Worm (Caenorhabditis elegans) whole organism, late embryonic: ENCODE data around the gene lir-2.

Source experiments
- C08G9.2 ChIP-seq: sonication (generic microtip); optimal IDR thresholded peaks from 2 replicates; lab custom pipeline; 2016; ENCODE audit warnings: mild to moderate bottlenecking, missing genetic modification characterization, moderate library complexity, missing compliant biosample characterization
- K09A11.1 ChIP-seq: sonication (generic microtip); optimal IDR thresholded peaks from 2 replicates; lab custom pipeline; 2017; ENCODE audit warnings: antibody characterized with exemption, mild to moderate bottlenecking, missing genetic modification characterization, missing compliant biosample characterization; ENCODE audit not compliant: insufficient read depth
- ahr-1 ChIP-seq: sonication (generic microtip); optimal IDR thresholded peaks from 2 replicates; lab custom pipeline; 2016; ENCODE audit warnings: missing genetic modification characterization, missing compliant biosample characterization
- ceh-19 ChIP-seq: fragments of 200-800 bp; sonication (Bioruptor generic); optimal IDR thresholded peaks from 2 replicates; lab custom pipeline; 2018; ENCODE audit warnings: mild to moderate bottlenecking, missing genetic modification characterization, missing compliant biosample characterization
- ceh-2 ChIP-seq: sonication (generic microtip); optimal IDR thresholded peaks from 2 replicates; lab custom pipeline; 2016; ENCODE audit warnings: missing genotype, missing genetic modification characterization, missing compliant biosample characterization
- ceh-22 ChIP-seq: sonication (generic microtip); optimal IDR thresholded peaks from 2 replicates; lab custom pipeline; 2017; ENCODE audit warnings: missing biosample characterization, missing genetic modification characterization
- ceh-24 ChIP-seq: sonication (generic microtip); optimal IDR thresholded peaks from 2 replicates; lab custom pipeline; 2016; ENCODE audit warnings: mild to moderate bottlenecking, missing genetic modification characterization, missing compliant biosample characterization
- ceh-30 ChIP-seq: fragments of 150-350 bp; optimal IDR thresholded peaks from 2 replicates; lab custom pipeline; 2014; ENCODE audit warnings: missing biosample characterization, missing genetic modification characterization
- ceh-31 ChIP-seq: sonication (generic microtip); optimal IDR thresholded peaks from 2 replicates; lab custom pipeline; 2016; ENCODE audit warnings: missing genetic modification characterization, missing compliant biosample characterization
- ceh-34 ChIP-seq: sonication (generic microtip); optimal IDR thresholded peaks from 2 replicates; lab custom pipeline; 2016; ENCODE audit warnings: mild to moderate bottlenecking, missing genetic modification characterization, missing compliant biosample characterization
- ceh-9 ChIP-seq: sonication (generic microtip); optimal IDR thresholded peaks from 2 replicates; lab custom pipeline; 2016; ENCODE audit warnings: mild to moderate bottlenecking, missing genetic modification characterization, inconsistent platforms, missing compliant biosample characterization
- che-1 ChIP-seq: sonication (generic microtip); optimal IDR thresholded peaks from 2 replicates; lab custom pipeline; 2016; ENCODE audit warnings: mild to moderate bottlenecking, missing genetic modification characterization, missing compliant biosample characterization
- dmd-4 ChIP-seq: sonication (generic microtip); optimal IDR thresholded peaks from 2 replicates; lab custom pipeline; 2016; ENCODE audit warnings: borderline replicate concordance, missing genetic modification characterization, missing compliant biosample characterization
- elt-2 ChIP-seq: sonication (generic microtip); optimal IDR thresholded peaks from 2 replicates; lab custom pipeline; 2016; ENCODE audit warnings: missing genetic modification reagents, missing genetic modification characterization, missing compliant biosample characterization
- elt-4 ChIP-seq: sonication (generic microtip); optimal IDR thresholded peaks from 2 replicates; lab custom pipeline; 2016; ENCODE audit warnings: missing genetic modification characterization, missing compliant biosample characterization
- ets-4 ChIP-seq: sonication (generic microtip); optimal IDR thresholded peaks from 2 replicates; lab custom pipeline; 2016; ENCODE audit warnings: missing genetic modification characterization, missing compliant biosample characterization
- eyg-1 ChIP-seq: sonication (generic microtip); optimal IDR thresholded peaks from 2 replicates; lab custom pipeline; 2016; ENCODE audit warnings: missing genotype, missing genetic modification characterization, missing compliant biosample characterization
- fkh-10 ChIP-seq: fragments of 150-350 bp; optimal IDR thresholded peaks from 2 replicates; lab custom pipeline; 2014; ENCODE audit warnings: missing biosample characterization, missing genetic modification reagents, missing genetic modification characterization
- hlh-6 ChIP-seq: sonication (generic microtip); optimal IDR thresholded peaks from 2 replicates; lab custom pipeline; 2016; ENCODE audit warnings: missing genotype, missing genetic modification characterization, missing compliant biosample characterization
- lim-6 ChIP-seq: sonication (generic microtip); optimal IDR thresholded peaks from 2 replicates; lab custom pipeline; 2016; ENCODE audit warnings: missing genetic modification characterization, missing compliant biosample characterization
- lin-11 ChIP-seq: fragments of 200-800 bp; sonication (Bioruptor generic); optimal IDR thresholded peaks from 2 replicates; lab custom pipeline; 2018; ENCODE audit warnings: mild to moderate bottlenecking, missing genetic modification characterization, missing compliant biosample characterization
- mec-3 ChIP-seq: sonication (generic microtip); optimal IDR thresholded peaks from 2 replicates; lab custom pipeline; 2016; ENCODE audit warnings: borderline replicate concordance, missing genetic modification characterization, missing compliant biosample characterization
- nfya-1 ChIP-seq: sonication (generic microtip); optimal IDR thresholded peaks from 2 replicates; lab custom pipeline; 2017; ENCODE audit warnings: missing genetic modification characterization, mild to moderate bottlenecking, missing compliant biosample characterization, antibody characterized with exemption, moderate library complexity
- nhr-11 ChIP-seq: fragments of 150-350 bp; optimal IDR thresholded peaks from 2 replicates; lab custom pipeline; 2014; ENCODE audit warnings: missing biosample characterization, missing genetic modification characterization
- nhr-232 ChIP-seq: sonication (generic microtip); optimal IDR thresholded peaks from 2 replicates; lab custom pipeline; 2016; ENCODE audit warnings: missing genetic modification characterization, missing compliant biosample characterization
- npax-4 ChIP-seq: sonication (generic microtip); optimal IDR thresholded peaks from 2 replicates; lab custom pipeline; 2016; ENCODE audit warnings: missing genetic modification characterization, missing compliant biosample characterization
- pag-3 ChIP-seq: sonication (generic microtip); optimal IDR thresholded peaks from 2 replicates; lab custom pipeline; 2016; ENCODE audit warnings: missing compliant biosample characterization, missing genetic modification characterization, borderline replicate concordance
- pat-9 ChIP-seq: fragments of 200-800 bp; sonication (Bioruptor generic); optimal IDR thresholded peaks from 2 replicates; lab custom pipeline; 2018; ENCODE audit warnings: mild to moderate bottlenecking, missing genetic modification characterization, moderate library complexity, missing compliant biosample characterization
- pax-1 ChIP-seq: fragments of 150-350 bp; optimal IDR thresholded peaks from 2 replicates; lab custom pipeline; 2014; ENCODE audit warnings: missing biosample characterization, missing genetic modification characterization
- ref-2 ChIP-seq: sonication (generic microtip); optimal IDR thresholded peaks from 2 replicates; lab custom pipeline; 2016; ENCODE audit warnings: missing genetic modification characterization, missing compliant biosample characterization
- rnt-1 ChIP-seq: sonication (generic microtip); optimal IDR thresholded peaks from 2 replicates; lab custom pipeline; 2016; ENCODE audit warnings: missing genetic modification characterization, missing compliant biosample characterization
- sdc-2 ChIP-seq: sonication (generic microtip); optimal IDR thresholded peaks from 2 replicates; lab custom pipeline; 2016; ENCODE audit warnings: missing genotype, missing genetic modification characterization, missing compliant biosample characterization
- sox-2 ChIP-seq: fragments of 200-800 bp; sonication (Bioruptor generic); IDR thresholded peaks from 2 replicates; pipeline ENCODE4 v1.3.6; 2022; ENCODE audit warnings: missing genetic modification reagents, missing genetic modification characterization, missing compliant biosample characterization
- tbx-2 ChIP-seq: sonication (generic microtip); optimal IDR thresholded peaks from 2 replicates; lab custom pipeline; 2016; ENCODE audit warnings: missing genetic modification characterization, missing compliant biosample characterization
- unc-3 ChIP-seq, 2 experiments: fragments of 200-800 bp in 1 of 2; sonication (Bioruptor generic) in 1 of 2; sonication (generic microtip) in 1 of 2; conservative IDR thresholded peaks in 1 of 2; optimal IDR thresholded peaks in 1 of 2; 2 replicates each; pipeline versions ENCODE4 v1.3.6 to Lab custom; 2016 to 2022; ENCODE audit warnings: missing compliant biosample characterization in 2 of 2, missing genetic modification characterization in 2 of 2, missing genetic modification reagents in 1 of 2
- unc-42 ChIP-seq: sonication (generic microtip); optimal IDR thresholded peaks from 2 replicates; lab custom pipeline; 2016; ENCODE audit warnings: missing genotype, missing genetic modification characterization, missing compliant biosample characterization
- ztf-16 ChIP-seq: sonication (generic microtip); optimal IDR thresholded peaks from 2 replicates; lab custom pipeline; 2017; ENCODE audit warnings: missing genetic modification characterization, missing compliant biosample characterization

Gene lir-2

ce11 chrII:7663704-7664660 lies 3.1 kb upstream of the lir-2 start, which contains the start of the genes F18A1.7 and rpa-1:
Gene F18A1.7 (minus strand): TSS chrII:7663754.
Gene rpa-1 (plus strand): TSS chrII:7664582.
- no peak for TF ChIP-seq ceh-34 (tag; lab: Kevin White, UChicago)
- no peak for TF ChIP-seq rnt-1 (tag; lab: Kevin White, UChicago)
- no peak for TF ChIP-seq pag-3 (tag; lab: Kevin White, UChicago)
- no peak for TF ChIP-seq tbx-2 (tag; lab: Kevin White, UChicago)
- no peak for TF ChIP-seq sox-2 (GFP tag; lab: Robert Waterston, UW)
- TF ChIP-seq ceh-24 = no peak
- TF ChIP-seq ztf-16 (tag; lab: Kevin White, UChicago) = no peak
- TF ChIP-seq ref-2 (tag; lab: Kevin White, UChicago) = no peak
- TF ChIP-seq ceh-9 (tag; lab: Kevin White, UChicago) = no peak
- no peak for TF ChIP-seq elt-2 (tag; lab: Kevin White, UChicago)
- TF ChIP-seq pat-9 (tag; lab: Kevin White, UChicago) = no peak
- TF ChIP-seq elt-4 (tag; lab: Kevin White, UChicago) = no peak

- TF ChIP-seq che-1 (no peak), C08G9.2 (tag; lab: Kevin White, UChicago) (no peak), ets-4 (tag; lab: Kevin White, UChicago) (no peak), hlh-6 (tag; lab: Kevin White, UChicago) (no peak), nhr-232 (tag; lab: Kevin White, UChicago) (no peak), pat-9 (tag; lab: Kevin White, UChicago) (no peak), fkh-10 (GFP tag; lab: Kevin White, UChicago) (no peak), pax-1 (no peak), sox-2 (GFP tag; lab: Robert Waterston, UW) (no peak), nhr-11 (no peak), ceh-31 (tag; lab: Kevin White, UChicago) (no peak), ceh-30 (tag; lab: Kevin White, UChicago) (no peak), lin-11 (tag; lab: Kevin White, UChicago) (no peak), ceh-24 (no peak), unc-3 (GFP tag; conservative IDR thresholded peaks at IDR 0.05; lab: Robert Waterston, UW) (no peak), unc-3 (tag; optimal IDR thresholded peaks at IDR 0.05; lab: Kevin White, UChicago) (no peak), lim-6 (no peak), sdc-2 (tag; lab: Kevin White, UChicago) (no peak)
- TF ChIP-seq, all 69 proteins: peak for 0
Measured at ce11 chrII:7666338-7666737, 729 bp upstream of the lir-2 start.

ce11 chrII:7669409-7669808 lies 2.3 kb downstream of the lir-2 start:
- TF ChIP-seq ceh-34 (tag; lab: Kevin White, UChicago) (peak; percentile 35), eyg-1 (tag; lab: Kevin White, UChicago) (no peak), fkh-10 (GFP tag; lab: Kevin White, UChicago) (no peak), elt-2 (tag; lab: Kevin White, UChicago) (peak; percentile 35), tbx-2 (tag; lab: Kevin White, UChicago) (peak; percentile 62), nfya-1 (peak; percentile 59), ceh-22 (tag; lab: Kevin White, UChicago) (no peak), ceh-31 (tag; lab: Kevin White, UChicago) (peak; percentile 50), unc-42 (tag; lab: Kevin White, UChicago) (peak; percentile 57), ahr-1 (tag; lab: Kevin White, UChicago) (no peak), unc-3 (GFP tag; conservative IDR thresholded peaks at IDR 0.05; lab: Robert Waterston, UW) (no peak), unc-3 (tag; optimal IDR thresholded peaks at IDR 0.05; lab: Kevin White, UChicago) (no peak), ceh-2 (tag; lab: Kevin White, UChicago) (no peak), npax-4 (tag; lab: Kevin White, UChicago) (no peak), K09A11.1 (tag; lab: Kevin White, UChicago) (no peak), lin-11 (tag; lab: Kevin White, UChicago) (no peak), rnt-1 (tag; lab: Kevin White, UChicago) (no peak), mec-3 (tag; lab: Kevin White, UChicago) (no peak), ets-4 (tag; lab: Kevin White, UChicago) (no peak), sdc-2 (tag; lab: Kevin White, UChicago) (no peak), dmd-4 (tag; lab: Kevin White, UChicago) (no peak), ceh-19 (no peak)
